Fruit fly (Drosophila melanogaster) whole organism, adult: ENCODE results near the gene CG34256.
A peak's percentile ranks its signal among the peaks of the same experiment; 100 is the strongest.

Experiments used
- CG11617 ChIP-seq: fragments of 200-800 bp; sonication (Bioruptor generic); optimal IDR thresholded peaks from 2 replicates; lab custom pipeline; 2017; ENCODE audit warnings: mild to moderate bottlenecking, missing biosample characterization, missing genetic modification reagents, missing genetic modification characterization
- CG12768 ChIP-seq: fragments of 200-800 bp; sonication (Bioruptor generic); optimal IDR thresholded peaks from 2 replicates; lab custom pipeline; 2017; ENCODE audit warnings: missing biosample characterization, missing genetic modification characterization, mild to moderate bottlenecking, moderate library complexity, missing genetic modification reagents
- CG14711 ChIP-seq: fragments of 200-800 bp; sonication (Bioruptor generic); optimal IDR thresholded peaks from 2 replicates; lab custom pipeline; 2018; ENCODE audit warnings: missing biosample characterization, mild to moderate bottlenecking, missing genetic modification characterization, moderate library complexity
- CG33017 ChIP-seq: fragments of 200-800 bp; sonication (Bioruptor generic); optimal IDR thresholded peaks from 2 replicates; lab custom pipeline; 2018; ENCODE audit warnings: missing biosample characterization, mild to moderate bottlenecking, missing genetic modification characterization, moderate library complexity
- CG7045 ChIP-seq: fragments of 200-800 bp; sonication (Bioruptor generic); optimal IDR thresholded peaks from 2 replicates; lab custom pipeline; 2017; ENCODE audit warnings: missing biosample characterization, mild to moderate bottlenecking, missing genetic modification characterization
- CG7101 ChIP-seq: fragments of 200-800 bp; sonication (Bioruptor generic); optimal IDR thresholded peaks from 2 replicates; lab custom pipeline; 2018; ENCODE audit warnings: missing biosample characterization, mild to moderate bottlenecking, missing genetic modification characterization, moderate library complexity
- Clk ChIP-seq: fragments of 200-800 bp; sonication (Bioruptor generic); optimal IDR thresholded peaks from 2 replicates; lab custom pipeline; 2017; ENCODE audit warnings: missing biosample characterization, missing genetic modification characterization
- Crg-1 ChIP-seq: fragments of 200-800 bp; sonication (Bioruptor generic); optimal IDR thresholded peaks from 2 replicates; lab custom pipeline; 2016; ENCODE audit warnings: missing biosample characterization, missing genetic modification characterization
- Hr96 ChIP-seq: fragments of 200-800 bp; sonication (Bioruptor generic); optimal IDR thresholded peaks from 2 replicates; lab custom pipeline; 2016; ENCODE audit warnings: missing biosample characterization, missing genetic modification characterization
- Mnt ChIP-seq: fragments of 200-800 bp; sonication (Bioruptor generic); optimal IDR thresholded peaks from 2 replicates; lab custom pipeline; 2016; ENCODE audit warnings: missing biosample characterization, mild to moderate bottlenecking, missing genetic modification characterization
- bab1 ChIP-seq: fragments of 200-800 bp; sonication (Bioruptor generic); optimal IDR thresholded peaks from 3 replicates; lab custom pipeline; 2019; ENCODE audit warnings: missing biosample characterization, mild to moderate bottlenecking, missing genetic modification characterization, moderate library complexity
- cic ChIP-seq: fragments of 200-800 bp; sonication (Bioruptor generic); optimal IDR thresholded peaks from 2 replicates; lab custom pipeline; 2017; ENCODE audit warnings: missing biosample characterization, mild to moderate bottlenecking, missing genetic modification characterization, moderate library complexity
- cnc ChIP-seq, 2 experiments: fragments of >200 bp; optimal IDR thresholded peaks; 2 replicates each; lab custom pipeline; 2017
- ovo ChIP-seq: fragments of 200-800 bp; sonication (Bioruptor generic); optimal IDR thresholded peaks from 2 replicates; lab custom pipeline; 2016; ENCODE audit warnings: missing biosample characterization, missing genetic modification characterization
- pad ChIP-seq: fragments of 200-800 bp; sonication (Bioruptor generic); optimal IDR thresholded peaks from 3 replicates; lab custom pipeline; 2017; ENCODE audit warnings: missing biosample characterization, missing genetic modification characterization, mild to moderate bottlenecking, moderate library complexity, missing genetic modification reagents
- tj ChIP-seq: fragments of 200-800 bp; sonication (Bioruptor generic); optimal IDR thresholded peaks from 3 replicates; lab custom pipeline; 2017; ENCODE audit warnings: missing biosample characterization, mild to moderate bottlenecking, missing genetic modification characterization, moderate library complexity
- toe ChIP-seq: fragments of 200-800 bp; sonication (Bioruptor generic); optimal IDR thresholded peaks from 2 replicates; lab custom pipeline; 2016; ENCODE audit warnings: missing biosample characterization, missing genetic modification characterization

Gene CG34256

DNA sequence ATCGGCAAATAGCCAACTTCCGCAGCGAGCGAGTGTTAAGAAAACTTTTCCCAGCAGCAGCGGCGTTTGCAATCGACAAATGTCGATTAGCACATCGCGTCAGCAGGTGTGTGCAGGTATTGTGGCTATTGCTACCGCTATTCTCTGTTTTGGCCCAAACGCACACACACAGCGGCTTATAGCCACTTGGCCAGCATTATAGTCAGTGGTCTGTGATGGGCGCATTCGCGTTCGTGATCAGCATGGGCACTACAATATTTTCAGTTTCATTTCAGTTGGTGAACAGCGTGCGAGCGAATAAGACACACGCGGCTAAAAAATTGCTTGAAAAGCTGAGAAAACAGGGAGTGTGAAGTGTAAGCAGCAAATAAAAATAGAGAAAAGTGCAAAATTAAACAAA lies 39.3 kb downstream of the CG34256 start, which contains the start of gene CG6836:
TSS of gene CG6836 (plus strand) at position 271 of the 400 bp plus-strand sequence.
- no peak for TF ChIP-seq CG12768 (GFP tag; lab: Kevin White, UChicago)
- TF ChIP-seq toe (GFP tag; lab: Kevin White, UChicago) = no peak
- TF ChIP-seq Hr96 (GFP tag; lab: Kevin White, UChicago) = no peak
- TF ChIP-seq CG7101 (tag; lab: Kevin White, UChicago) = no peak
- no peak for TF ChIP-seq CG11617
- no peak for TF ChIP-seq Crg-1
- TF ChIP-seq Clk = no peak
- no peak for TF ChIP-seq Mnt (GFP tag; lab: Kevin White, UChicago)
- TF ChIP-seq cic (GFP tag; lab: Kevin White, UChicago) = peak; percentile 9
- no peak for TF ChIP-seq CG33017 (tag; lab: Kevin White, UChicago)
- TF ChIP-seq cnc (optimal IDR thresholded peaks at IDR 0.05; lab: Kevin White, UChicago) = no peak
- TF ChIP-seq ovo (GFP tag; lab: Kevin White, UChicago) = peak; percentile 54
- TF ChIP-seq tj (GFP tag; lab: Kevin White, UChicago) = peak; percentile 22
- TF ChIP-seq bab1 (GFP tag; lab: Kevin White, UChicago) = peak; percentile 33

- TF ChIP-seq ovo (GFP tag; lab: Kevin White, UChicago) = no peak
- TF ChIP-seq Crg-1 = no peak
- TF ChIP-seq CG12768 (GFP tag; lab: Kevin White, UChicago) = peak; percentile 3
- peak; percentile 29 for TF ChIP-seq bab1 (GFP tag; lab: Kevin White, UChicago)
These were observed 40.5 kb downstream of the CG34256 start for dm6 chr3L:18949137-18949536.

DNA sequence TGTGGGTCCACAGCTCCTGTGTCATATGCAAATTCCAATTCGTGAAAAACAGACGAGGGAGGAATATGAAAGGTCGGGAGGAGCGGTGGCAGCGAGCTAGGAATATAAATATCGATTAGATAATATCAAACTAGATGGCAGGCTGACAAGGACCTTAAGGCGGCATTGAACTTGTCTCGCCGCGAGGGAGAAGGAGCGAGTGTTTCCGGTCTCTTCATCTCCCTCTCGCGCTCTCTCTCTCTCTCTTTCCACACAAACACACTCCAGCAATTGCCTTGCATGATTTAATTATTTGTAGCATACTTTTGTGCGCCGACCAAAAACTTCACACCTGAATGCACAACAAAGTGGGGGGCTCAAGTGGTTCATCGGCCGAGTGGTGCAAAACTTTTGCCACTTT lies 42.7 kb downstream of the CG34256 start:
- TF ChIP-seq toe (GFP tag; lab: Kevin White, UChicago) = no peak
- TF ChIP-seq Mnt (GFP tag; lab: Kevin White, UChicago) = no peak
- TF ChIP-seq cnc (optimal IDR thresholded peaks at IDR 0.05; lab: Kevin White, UChicago) = no peak
- no peak for TF ChIP-seq CG12768 (GFP tag; lab: Kevin White, UChicago)
- TF ChIP-seq bab1 (GFP tag; lab: Kevin White, UChicago) = no peak
- TF ChIP-seq Hr96 (GFP tag; lab: Kevin White, UChicago) = no peak
- no peak for TF ChIP-seq CG14711
- TF ChIP-seq CG7101 (tag; lab: Kevin White, UChicago) = no peak

DNA sequence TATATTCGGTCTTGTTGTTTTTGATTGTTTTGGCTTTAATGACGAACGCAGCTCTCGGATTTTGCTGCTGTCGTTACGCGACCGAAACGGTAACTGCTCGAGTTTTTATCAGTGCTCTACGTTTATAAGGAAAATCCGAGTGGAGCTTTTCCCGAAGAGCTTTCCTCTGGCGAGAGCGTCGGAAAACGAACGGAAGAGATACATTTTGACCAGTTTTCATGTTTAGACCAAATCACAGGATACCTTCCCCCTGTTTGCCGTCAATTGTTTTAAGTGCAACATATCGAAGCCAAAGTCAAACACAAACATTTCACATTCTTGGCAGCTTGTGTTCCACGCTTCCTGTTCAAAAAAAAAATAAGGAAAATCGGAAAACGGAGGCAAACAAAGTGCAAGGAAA lies 43.7 kb downstream of the CG34256 start, which contains the start of gene CG32204:
TSS of gene CG32204 (minus strand) at position 101 of the 400 bp plus-strand sequence.
- TF ChIP-seq Crg-1 (no peak), pad (no peak), CG7101 (tag; lab: Kevin White, UChicago) (no peak), CG11617 (no peak), CG7045 (GFP tag; lab: Kevin White, UChicago) (no peak), tj (GFP tag; lab: Kevin White, UChicago) (no peak), CG12768 (GFP tag; lab: Kevin White, UChicago) (no peak), toe (GFP tag; lab: Kevin White, UChicago) (no peak), Mnt (GFP tag; lab: Kevin White, UChicago) (no peak), bab1 (GFP tag; lab: Kevin White, UChicago) (no peak)
